Worm (Caenorhabditis elegans): ENCODE data around the gene C06A1.7.

ce11 chrII:10537988-10538387 is 26.7 kb upstream of the C06A1.7 start:
- no peak for TF ChIP-seq ztf-29 (GFP tag; IDR thresholded peaks at IDR 0.05)
- no peak for TF ChIP-seq flt-1 (GFP tag; IDR thresholded peaks at IDR 0.05)
- TF ChIP-seq T22C8.4 (GFP tag; IDR thresholded peaks at IDR 0.05), result no peak
- no peak for TF ChIP-seq ztf-23 (GFP tag; IDR thresholded peaks at IDR 0.05)
- no peak for TF ChIP-seq klf-2 (GFP tag; conservative IDR thresholded peaks at IDR 0.05)
- peak; percentile 38 for TF ChIP-seq cog-1 (tag; optimal IDR thresholded peaks at IDR 0.05)
- TF ChIP-seq tab-1 (GFP tag; IDR thresholded peaks at IDR 0.05), result no peak
- TF ChIP-seq med-1 (GFP tag; optimal IDR thresholded peaks at IDR 0.05; ENCODE audit: insufficient read depth), result no peak
- TF ChIP-seq ref-1 (GFP tag; conservative IDR thresholded peaks at IDR 0.05), result no peak

Data from whole organism, midembryonic.